Fruit fly (Drosophila melanogaster) whole organism, embryonic: ENCODE results near the gene Nin.

Experiments
- Bteb2 ChIP-seq: fragments of 200-800 bp; sonication (Bioruptor generic); optimal IDR thresholded peaks from 2 replicates; lab custom pipeline; 2016; ENCODE audit warnings: missing biosample characterization, missing genetic modification characterization
- CG10209 ChIP-seq: fragments of 200-800 bp; sonication (Bioruptor generic); optimal IDR thresholded peaks from 3 replicates; lab custom pipeline; 2017; ENCODE audit warnings: missing biosample characterization, mild to moderate bottlenecking, missing genetic modification characterization, missing genetic modification reagents
- CG10543 ChIP-seq: fragments of 200-800 bp; sonication (Bioruptor generic); optimal IDR thresholded peaks from 3 replicates; lab custom pipeline; 2017; ENCODE audit warnings: missing biosample characterization, mild to moderate bottlenecking, missing genetic modification characterization, moderate library complexity
- CG12942 ChIP-seq: fragments of 200-800 bp; sonication (Bioruptor generic); optimal IDR thresholded peaks from 3 replicates; lab custom pipeline; 2016; ENCODE audit warnings: missing biosample characterization, missing genetic modification characterization
- CG14014 ChIP-seq: fragments of 200-800 bp; sonication (Bioruptor generic); IDR thresholded peaks from 2 replicates; pipeline ENCODE4 v1.3.6; 2022; ENCODE audit warnings: missing biosample characterization, missing genetic modification characterization
- CG14441 ChIP-seq: fragments of 200-800 bp; sonication (Bioruptor generic); IDR thresholded peaks from 2 replicates; pipeline ENCODE4 v1.3.6; 2022; ENCODE audit warnings: missing biosample characterization, missing genetic modification characterization
- CG14710 ChIP-seq: fragments of 200-800 bp; sonication (Bioruptor generic); optimal IDR thresholded peaks from 3 replicates; lab custom pipeline; 2019; ENCODE audit warnings: missing biosample characterization, mild to moderate bottlenecking, missing genetic modification characterization, moderate library complexity
- CG2116 ChIP-seq: fragments of 200-800 bp; sonication (Bioruptor generic); optimal IDR thresholded peaks from 3 replicates; lab custom pipeline; 2018; ENCODE audit warnings: missing biosample characterization, mild to moderate bottlenecking, missing genetic modification characterization
- CG30403 ChIP-seq: fragments of 200-800 bp; sonication (Bioruptor generic); optimal IDR thresholded peaks from 3 replicates; lab custom pipeline; 2016; ENCODE audit warnings: missing biosample characterization, missing genetic modification characterization
- CG4404 ChIP-seq: fragments of 200-800 bp; sonication (Bioruptor generic); IDR thresholded peaks from 2 replicates; pipeline ENCODE4 v1.3.6; 2022; ENCODE audit warnings: missing biosample characterization, missing genetic modification characterization
- CG6813 ChIP-seq: fragments of 200-800 bp; sonication (Bioruptor generic); optimal IDR thresholded peaks from 2 replicates; lab custom pipeline; 2017; ENCODE audit warnings: missing biosample characterization, missing genetic modification characterization, mild to moderate bottlenecking, moderate library complexity, missing genetic modification reagents
- CG8089 ChIP-seq: fragments of 200-800 bp; sonication (Bioruptor generic); optimal IDR thresholded peaks from 3 replicates; lab custom pipeline; 2016; ENCODE audit warnings: missing biosample characterization, missing genetic modification characterization
- CG8388 ChIP-seq: fragments of 200-800 bp; sonication (Bioruptor generic); optimal IDR thresholded peaks from 2 replicates; lab custom pipeline; 2019; ENCODE audit warnings: missing biosample characterization, mild to moderate bottlenecking, missing genetic modification characterization, moderate library complexity
- CG8924 ChIP-seq: fragments of 200-800 bp; optimal IDR thresholded peaks from 3 replicates; lab custom pipeline; 2019; ENCODE audit warnings: missing biosample characterization, mild to moderate bottlenecking, missing genetic modification characterization, moderate library complexity
- CG9437 ChIP-seq: fragments of 200-800 bp; sonication (Bioruptor generic); optimal IDR thresholded peaks from 2 replicates; lab custom pipeline; 2018; ENCODE audit warnings: missing biosample characterization, mild to moderate bottlenecking, missing genetic modification characterization
- CG9932 ChIP-seq: fragments of 200-800 bp; sonication (Bioruptor generic); IDR thresholded peaks from 2 replicates; pipeline ENCODE4 v1.3.6; 2022; ENCODE audit warnings: missing biosample characterization, missing genetic modification characterization
- Dfd ChIP-seq, 2 experiments: fragments of >200 bp; optimal IDR thresholded peaks; 2 replicates each; lab custom pipeline; 2017; ENCODE audit warnings: missing biosample characterization in 2 of 2, missing genetic modification characterization in 2 of 2
- Doc2 ChIP-seq: fragments of 200-800 bp; sonication (Bioruptor generic); IDR thresholded peaks from 2 replicates; pipeline ENCODE4 v1.3.6; 2022; ENCODE audit warnings: missing biosample characterization, missing genetic modification characterization
- Gug ChIP-seq: fragments of 200-800 bp; sonication (Bioruptor generic); IDR thresholded peaks from 4 replicates; pipeline ENCODE4 v1.3.6; 2022; ENCODE audit warnings: missing biosample characterization, missing genetic modification characterization
- HmgD ChIP-seq: fragments of 200-800 bp; sonication (Bioruptor generic); optimal IDR thresholded peaks from 3 replicates; lab custom pipeline; 2016; ENCODE audit warnings: missing biosample characterization, missing genetic modification characterization
- Hmr ChIP-seq: fragments of 200-800 bp; sonication (Bioruptor generic); optimal IDR thresholded peaks from 3 replicates; lab custom pipeline; 2017; ENCODE audit warnings: mild to moderate bottlenecking, missing biosample characterization, missing genetic modification reagents, missing genetic modification characterization
- Lim3 ChIP-seq: fragments of 200-800 bp; sonication (Bioruptor generic); IDR thresholded peaks from 2 replicates; pipeline ENCODE4 v1.3.6; 2022; ENCODE audit warnings: missing biosample characterization, missing genetic modification characterization
- Mad ChIP-seq: fragments of 200-800 bp; sonication (Bioruptor generic); optimal IDR thresholded peaks from 2 replicates; lab custom pipeline; 2016; ENCODE audit warnings: missing biosample characterization, missing genetic modification characterization
- Meics ChIP-seq: fragments of 200-800 bp; sonication (Bioruptor generic); optimal IDR thresholded peaks from 2 replicates; lab custom pipeline; 2017; ENCODE audit warnings: missing biosample characterization, mild to moderate bottlenecking, missing genetic modification characterization
- NFAT ChIP-seq: fragments of 200-800 bp; sonication (Bioruptor generic); IDR thresholded peaks from 2 replicates; pipeline ENCODE4 v1.3.6; 2022; ENCODE audit warnings: missing biosample characterization, missing genetic modification characterization
- Side ChIP-seq: fragments of 200-800 bp; sonication (Bioruptor generic); optimal IDR thresholded peaks from 2 replicates; lab custom pipeline; 2016; ENCODE audit warnings: missing biosample characterization, missing genetic modification characterization
- Sox102F ChIP-seq: fragments of 200-800 bp; sonication (Bioruptor generic); optimal IDR thresholded peaks from 2 replicates; lab custom pipeline; 2018; ENCODE audit warnings: missing biosample characterization, mild to moderate bottlenecking, missing genetic modification characterization, moderate library complexity
- Tbp ChIP-seq: fragments of >200 bp; optimal IDR thresholded peaks from 2 replicates; lab custom pipeline; 2018; ENCODE audit warnings: missing biosample characterization, missing genetic modification characterization
- Xbp1 ChIP-seq: fragments of 200-800 bp; sonication (Bioruptor generic); optimal IDR thresholded peaks from 3 replicates; lab custom pipeline; 2016; ENCODE audit warnings: missing biosample characterization, mild to moderate bottlenecking, missing genetic modification characterization
- ac ChIP-seq: fragments of 200-800 bp; sonication (Bioruptor generic); optimal IDR thresholded peaks from 3 replicates; lab custom pipeline; 2017; ENCODE audit warnings: missing biosample characterization, mild to moderate bottlenecking, missing genetic modification characterization
- ase ChIP-seq: fragments of 200-800 bp; sonication (Bioruptor generic); IDR thresholded peaks from 3 replicates; pipeline ENCODE4 v1.3.6; 2022; ENCODE audit warnings: missing biosample characterization, missing genetic modification characterization
- chif ChIP-seq, 2 experiments: fragments of 200-800 bp; sonication (Bioruptor generic); optimal IDR thresholded peaks; 3 replicates each; lab custom pipeline; 2016; ENCODE audit warnings: missing biosample characterization in 2 of 2, missing genetic modification characterization in 2 of 2
- danr ChIP-seq: fragments of 200-800 bp; sonication (Bioruptor generic); IDR thresholded peaks from 2 replicates; pipeline ENCODE4 v1.3.6; 2022; ENCODE audit warnings: missing biosample characterization, missing genetic modification characterization
- en ChIP-seq: fragments of 200-800 bp; sonication (Bioruptor generic); optimal IDR thresholded peaks from 2 replicates; lab custom pipeline; 2016; ENCODE audit warnings: missing biosample characterization, missing genetic modification characterization
- grau ChIP-seq: fragments of 200-800 bp; optimal IDR thresholded peaks from 3 replicates; lab custom pipeline; 2019; ENCODE audit warnings: missing biosample characterization, mild to moderate bottlenecking, missing genetic modification characterization, moderate library complexity
- gsb-n ChIP-seq: fragments of 200-800 bp; sonication (Bioruptor generic); optimal IDR thresholded peaks from 3 replicates; lab custom pipeline; 2018; ENCODE audit warnings: missing biosample characterization, mild to moderate bottlenecking, missing genetic modification characterization
- gt ChIP-seq: fragments of 200-800 bp; sonication (Bioruptor generic); IDR thresholded peaks from 2 replicates; pipeline ENCODE4 v1.3.6; 2022; ENCODE audit warnings: missing biosample characterization, missing genetic modification characterization
- hkb ChIP-seq, 2 experiments: fragments of 200-800 bp in 1 of 2; fragments of >200 bp in 1 of 2; sonication (Bioruptor generic) in 1 of 2; IDR thresholded peaks in 1 of 2; optimal IDR thresholded peaks in 1 of 2; 2 replicates each; pipeline versions ENCODE4 v1.3.6 to Lab custom; 2017 to 2022; ENCODE audit warnings: missing biosample characterization in 1 of 2, missing genetic modification characterization in 1 of 2
- inv ChIP-seq: fragments of 200-800 bp; sonication (Bioruptor generic); IDR thresholded peaks from 2 replicates; pipeline ENCODE4 v1.3.6; 2022; ENCODE audit warnings: missing biosample characterization, missing genetic modification characterization; ENCODE audit not compliant: partially characterized antibody
- jigr1 ChIP-seq: fragments of 200-800 bp; sonication (Bioruptor generic); IDR thresholded peaks from 3 replicates; pipeline ENCODE4 v1.3.6; 2022; ENCODE audit warnings: missing biosample characterization, missing genetic modification characterization
- knrl ChIP-seq: fragments of 200-800 bp; sonication (Bioruptor generic); IDR thresholded peaks from 3 replicates; pipeline ENCODE4 v1.3.6; 2022; ENCODE audit warnings: missing biosample characterization, missing genetic modification characterization; ENCODE audit not compliant: partially characterized antibody
- lmd ChIP-seq: fragments of 200-800 bp; sonication (Bioruptor generic); IDR thresholded peaks from 2 replicates; pipeline ENCODE4 v1.3.6; 2022; ENCODE audit warnings: missing biosample characterization, missing genetic modification characterization
- prd ChIP-seq, 3 experiments: fragments of >200 bp in 2 of 3; fragments of 200-800 bp in 1 of 3; sonication (Bioruptor generic) in 1 of 3; optimal IDR thresholded peaks in 2 of 3; IDR thresholded peaks in 1 of 3; 2 replicates in 2 of 3; 3 replicates in 1 of 3; pipeline versions ENCODE4 v1.3.6 to Lab custom; 2017 to 2022; ENCODE audit warnings: missing biosample characterization in 1 of 3, missing genetic modification characterization in 1 of 3
- pros ChIP-seq: fragments of 200-800 bp; sonication (Bioruptor generic); optimal IDR thresholded peaks from 3 replicates; lab custom pipeline; 2019; ENCODE audit warnings: missing biosample characterization, mild to moderate bottlenecking, missing genetic modification characterization, moderate library complexity
- repo ChIP-seq: fragments of 200-800 bp; sonication (Bioruptor generic); optimal IDR thresholded peaks from 2 replicates; lab custom pipeline; 2016; ENCODE audit warnings: missing biosample characterization, missing genetic modification characterization
- sima ChIP-seq: fragments of 200-800 bp; sonication (Bioruptor generic); optimal IDR thresholded peaks from 2 replicates; lab custom pipeline; 2016; ENCODE audit warnings: missing biosample characterization, missing genetic modification characterization
- tio ChIP-seq: fragments of 200-800 bp; sonication (Bioruptor generic); optimal IDR thresholded peaks from 2 replicates; lab custom pipeline; 2017; ENCODE audit warnings: missing biosample characterization, missing genetic modification characterization, inconsistent platforms
- yki ChIP-seq: fragments of >200 bp; optimal IDR thresholded peaks from 3 replicates; lab custom pipeline; 2018
- zfh1 ChIP-seq: fragments of 200-800 bp; sonication (Bioruptor generic); IDR thresholded peaks from 3 replicates; pipeline ENCODE4 v1.3.6; 2022; ENCODE audit warnings: missing biosample characterization, missing genetic modification characterization

Nin gene

DNA sequence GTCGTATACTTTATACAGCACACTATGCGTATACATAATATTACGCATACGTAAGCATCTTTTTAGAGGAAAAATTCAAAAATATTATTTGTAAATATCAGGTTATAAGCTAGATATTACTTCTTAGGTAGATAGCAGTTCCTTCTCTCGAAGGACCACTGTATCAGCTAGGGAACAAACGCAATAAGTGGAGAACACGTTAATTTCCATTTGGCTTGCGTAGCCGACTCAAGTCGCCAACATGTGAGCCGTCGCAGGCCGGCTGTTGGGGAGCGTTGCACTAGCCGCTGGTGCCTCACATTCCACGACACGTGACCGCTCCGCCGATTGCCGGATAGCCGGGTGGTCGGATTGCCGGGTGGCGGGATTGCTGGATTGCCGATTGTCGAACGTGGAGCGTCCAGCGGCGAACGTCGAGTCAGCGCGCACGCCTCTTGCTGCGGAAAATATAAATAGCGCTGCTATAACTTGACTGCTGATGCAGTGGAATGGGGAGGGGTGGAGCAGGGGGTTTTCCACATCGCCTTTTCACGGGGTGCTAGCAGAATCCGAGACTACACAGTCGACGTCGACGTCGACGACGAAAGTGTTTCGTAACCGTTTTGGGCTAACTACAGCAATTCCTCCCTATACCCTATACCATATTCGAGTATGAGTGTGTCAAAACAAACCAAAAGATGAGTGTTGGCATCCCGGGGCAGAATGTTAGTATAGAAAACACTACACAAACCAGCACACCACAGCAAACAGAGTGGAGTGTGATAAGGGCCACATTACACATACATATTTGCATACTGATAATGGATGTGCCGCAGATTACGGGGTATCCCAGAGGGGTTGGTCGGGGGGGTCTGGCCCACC is 24.9 kb upstream of the Nin start (continued):
- TF ChIP-seq knrl (no peak), CG8924 (tag; lab: Kevin White, UChicago) (no peak), Meics (GFP tag; lab: Kevin White, UChicago) (peak; percentile 42), zfh1 (GFP tag; lab: Robert Waterston, UW) (peak; percentile 17; the same call in 1 of the 3 replicates), CG8388 (GFP tag; lab: Kevin White, UChicago) (no peak), Tbp (GFP tag; lab: Kevin White, UChicago) (no peak), lmd (GFP tag; lab: Robert Waterston, UW) (no peak), pros (GFP tag; lab: Kevin White, UChicago) (no peak), CG9932 (GFP tag; lab: Robert Waterston, UW) (no peak), CG2116 (GFP tag; lab: Kevin White, UChicago) (no peak), jigr1 (no peak), Lim3 (GFP tag; lab: Robert Waterston, UW) (no peak), CG14710 (tag; lab: Kevin White, UChicago) (peak; percentile 10), danr (GFP tag; lab: Robert Waterston, UW) (no peak), inv (GFP tag; lab: Robert Waterston, UW) (no peak), Doc2 (no peak), Side (GFP tag; lab: Kevin White, UChicago) (no peak), ac (no peak), ase (no peak), Gug (GFP tag; lab: Robert Waterston, UW) (no peak), CG14014 (GFP tag; lab: Robert Waterston, UW) (no peak), CG6813 (GFP tag; lab: Kevin White, UChicago) (peak; percentile 72), Xbp1 (GFP tag; lab: Kevin White, UChicago) (no peak), Bteb2 (GFP tag; lab: Kevin White, UChicago) (no peak), Dfd (GFP tag; optimal IDR thresholded peaks at IDR 0.05; lab: Kevin White, UChicago) (no peak), en (GFP tag; lab: Kevin White, UChicago) (no peak), repo (GFP tag; lab: Kevin White, UChicago) (no peak), CG12942 (no peak), CG9437 (peak; percentile 50), tio (GFP tag; lab: Kevin White, UChicago) (no peak), grau (tag; lab: Kevin White, UChicago) (peak; percentile 28), prd (optimal IDR thresholded peaks at IDR 0.05; lab: Kevin White, UChicago) (no peak), prd (GFP tag; IDR thresholded peaks at IDR 0.05; lab: Robert Waterston, UW) (no peak; the same call in 2 of the 3 replicates), HmgD (GFP tag; lab: Kevin White, UChicago) (no peak), gt (no peak), CG4404 (GFP tag; lab: Robert Waterston, UW) (no peak), CG14441 (GFP tag; lab: Robert Waterston, UW) (no peak), CG10209 (peak; percentile 13), gsb-n (tag; lab: Kevin White, UChicago) (no peak), CG8089 (GFP tag; lab: Kevin White, UChicago) (no peak), chif (GFP tag; optimal IDR thresholded peaks at IDR 0.05; lab: Kevin White, UChicago) (no peak), NFAT (no peak), CG10543 (GFP tag; lab: Kevin White, UChicago) (peak; percentile 47), CG30403 (GFP tag; lab: Kevin White, UChicago) (no peak), Mad (GFP tag; lab: Kevin White, UChicago) (no peak), Sox102F (GFP tag; lab: Kevin White, UChicago) (peak; percentile 21), sima (GFP tag; lab: Kevin White, UChicago) (no peak), hkb (optimal IDR thresholded peaks at IDR 0.05; lab: Kevin White, UChicago) (no peak), hkb (GFP tag; IDR thresholded peaks at IDR 0.05; lab: Robert Waterston, UW) (no peak), yki (lab: Kevin White, UChicago) (no peak), Hmr (GFP tag; lab: Kevin White, UChicago) (no peak)
